Worm (Caenorhabditis elegans) whole organism, L3 larva: ENCODE results near the gene ubh-3.

ENCODE experiments used
- R02D3.7 ChIP-seq: fragments of 150-350 bp; optimal IDR thresholded peaks from 2 replicates; lab custom pipeline; 2014; ENCODE audit warnings: missing biosample characterization, missing genetic modification characterization
- ceh-28 ChIP-seq: fragments of 150-350 bp; optimal IDR thresholded peaks from 2 replicates; lab custom pipeline; 2014; ENCODE audit warnings: missing biosample characterization, missing genetic modification reagents, missing genetic modification characterization
- elt-1 ChIP-seq: fragments of 150-350 bp; optimal IDR thresholded peaks from 2 replicates; lab custom pipeline; 2014; ENCODE audit warnings: missing biosample characterization, missing genetic modification characterization
- fkh-10 ChIP-seq: sonication (generic microtip); optimal IDR thresholded peaks from 2 replicates; lab custom pipeline; 2017; ENCODE audit warnings: missing biosample characterization, missing genetic modification reagents, missing genetic modification characterization
- lin-39 ChIP-seq: fragments of 150-350 bp; optimal IDR thresholded peaks from 2 replicates; lab custom pipeline; 2018; ENCODE audit warnings: missing biosample characterization, missing genetic modification reagents, missing genetic modification characterization
- tbx-2 ChIP-seq: sonication (generic microtip); optimal IDR thresholded peaks from 2 replicates; lab custom pipeline; 2016; ENCODE audit warnings: mild to moderate bottlenecking, missing genetic modification characterization, missing compliant biosample characterization

- TF ChIP-seq R02D3.7 (tag; lab: Kevin White, UChicago): no peak
- TF ChIP-seq ceh-28 (tag; lab: Kevin White, UChicago): no peak
- TF ChIP-seq fkh-10 (GFP tag; lab: Kevin White, UChicago): no peak
- no peak for TF ChIP-seq lin-39
- no peak for TF ChIP-seq tbx-2 (tag; lab: Kevin White, UChicago)
- TF ChIP-seq elt-1: peak; percentile 47
Measured at ce11 chrV:6498441-6498840, 10.2 kb downstream of the ubh-3 start.
